Worm (Caenorhabditis elegans): ENCODE measurements around the gene C05C12.4.

DNA sequence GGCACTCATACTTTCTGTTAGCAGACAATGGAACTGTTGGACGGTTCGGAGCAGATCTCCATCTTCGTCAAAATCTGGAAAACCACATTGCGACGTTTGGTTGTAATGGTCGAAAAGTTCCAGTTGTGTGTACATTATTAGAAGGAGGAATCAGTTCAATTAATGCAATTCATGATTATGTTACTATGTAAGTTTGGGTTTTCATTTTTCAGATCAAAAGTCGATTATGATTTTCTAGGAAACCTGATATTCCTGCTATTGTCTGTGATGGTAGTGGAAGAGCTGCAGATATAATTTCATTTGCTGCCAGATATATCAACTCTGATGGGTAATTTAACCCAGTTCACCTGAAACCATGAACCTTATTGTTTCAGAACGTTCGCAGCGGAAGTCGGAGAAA lies 28.1 kb upstream of the C05C12.4 start:
- TF ChIP-seq unc-30 (tag; optimal IDR thresholded peaks at IDR 0.05) = no peak
- TF ChIP-seq nhr-76 (tag; optimal IDR thresholded peaks at IDR 0.05) = no peak
- TF ChIP-seq zag-1 (tag; optimal IDR thresholded peaks at IDR 0.05) = no peak
- no peak for TF ChIP-seq nhr-84 (tag; optimal IDR thresholded peaks at IDR 0.05)
- no peak for TF ChIP-seq ces-1 (GFP tag; optimal IDR thresholded peaks at IDR 0.05)
- no peak for TF ChIP-seq egl-27 (tag; optimal IDR thresholded peaks at IDR 0.05)
- no peak for TF ChIP-seq snpc-4 (tag; optimal IDR thresholded peaks at IDR 0.05)
- TF ChIP-seq grh-1 (GFP tag; IDR thresholded peaks at IDR 0.05) = no peak
- no peak for TF ChIP-seq ceh-82 (tag; optimal IDR thresholded peaks at IDR 0.05)

Data from whole organism, L1 larva.